Worm (Caenorhabditis elegans) whole organism, L1 larva: ENCODE measurements around the gene hrg-6.

ENCODE experiments used
- C16A3.4 ChIP-seq: fragments of 150-350 bp; optimal IDR thresholded peaks from 2 replicates; lab custom pipeline; 2014; ENCODE audit warnings: missing biosample characterization, missing genetic modification characterization
- aly-2 ChIP-seq: fragments of 150-350 bp; optimal IDR thresholded peaks from 2 replicates; lab custom pipeline; 2014; ENCODE audit warnings: missing biosample characterization, missing genetic modification characterization
- ama-1 ChIP-seq: fragments of 150-350 bp; optimal IDR thresholded peaks from 2 replicates; lab custom pipeline; 2014
- ceh-8 ChIP-seq: fragments of 200-800 bp; sonication (Bioruptor generic); optimal IDR thresholded peaks from 2 replicates; lab custom pipeline; 2018; ENCODE audit warnings: mild to moderate bottlenecking, missing genetic modification characterization, moderate library complexity, missing compliant biosample characterization
- ceh-82 ChIP-seq, 3 experiments: fragments of 150-350 bp in 1 of 3; sonication (generic microtip) in 2 of 3; optimal IDR thresholded peaks; 2 replicates each; lab custom pipeline; 2014 to 2017; ENCODE audit warnings: missing biosample characterization in 3 of 3, missing genetic modification characterization in 3 of 3
- ceh-90 ChIP-seq: sonication (generic microtip); optimal IDR thresholded peaks from 2 replicates; lab custom pipeline; 2016; ENCODE audit warnings: missing genetic modification characterization, missing compliant biosample characterization
- ces-1 ChIP-seq: fragments of 150-350 bp; optimal IDR thresholded peaks from 2 replicates; lab custom pipeline; 2014; ENCODE audit warnings: missing biosample characterization, missing genetic modification reagents, missing genetic modification characterization
- dsc-1 ChIP-seq: sonication (generic microtip); optimal IDR thresholded peaks from 2 replicates; lab custom pipeline; 2016; ENCODE audit warnings: mild to moderate bottlenecking, missing genetic modification characterization, missing compliant biosample characterization
- efl-1 ChIP-seq, 4 experiments: fragments of 150-350 bp; optimal IDR thresholded peaks in 3 of 4; peaks in 1 of 4; 1 replicate in 1 of 4; 2 replicates in 3 of 4; lab custom pipeline; 2014; ENCODE audit warnings: missing biosample characterization in 2 of 4, missing genetic modification characterization in 2 of 4, missing genetic modification reagents in 2 of 4
- elt-2 ChIP-seq: sonication (generic microtip); optimal IDR thresholded peaks from 2 replicates; lab custom pipeline; 2016; ENCODE audit warnings: missing genetic modification characterization, mild to moderate bottlenecking, inconsistent platforms, missing compliant biosample characterization, missing genetic modification reagents
- hlh-17 ChIP-seq: fragments of 200-800 bp; sonication (Bioruptor generic); optimal IDR thresholded peaks from 2 replicates; lab custom pipeline; 2018; ENCODE audit warnings: missing genetic modification characterization, mild to moderate bottlenecking, missing compliant biosample characterization, moderate library complexity, borderline replicate concordance
- jun-1 ChIP-seq: fragments of 150-350 bp; optimal IDR thresholded peaks from 2 replicates; lab custom pipeline; 2014; ENCODE audit warnings: missing biosample characterization, missing genetic modification reagents, missing genetic modification characterization
- lin-35 ChIP-seq, 2 experiments: fragments of 150-350 bp; optimal IDR thresholded peaks; 2 replicates each; lab custom pipeline; 2014; ENCODE audit warnings: missing biosample characterization in 2 of 2, missing genetic modification characterization in 2 of 2, missing genetic modification reagents in 2 of 2
- lir-3 ChIP-seq: sonication (generic microtip); optimal IDR thresholded peaks from 2 replicates; lab custom pipeline; 2016; ENCODE audit warnings: mild to moderate bottlenecking, missing genetic modification characterization, moderate library complexity, missing compliant biosample characterization; ENCODE audit not compliant: poor library complexity
- lsy-2 ChIP-seq, 2 experiments: fragments of 150-350 bp; optimal IDR thresholded peaks; 2 replicates each; lab custom pipeline; 2014; ENCODE audit warnings: missing biosample characterization in 2 of 2, missing genetic modification characterization in 2 of 2
- mab-9 ChIP-seq: fragments of 200-800 bp; sonication (Bioruptor generic); IDR thresholded peaks from 2 replicates; pipeline ENCODE4 v1.3.6; 2022; ENCODE audit warnings: missing genetic modification reagents, missing genetic modification characterization, missing compliant biosample characterization
- mef-2 ChIP-seq: fragments of 150-350 bp; optimal IDR thresholded peaks from 2 replicates; lab custom pipeline; 2014; ENCODE audit warnings: missing biosample characterization, missing genetic modification characterization
- nhr-11 ChIP-seq: fragments of 150-350 bp; optimal IDR thresholded peaks from 2 replicates; lab custom pipeline; 2014; ENCODE audit warnings: missing biosample characterization, missing genetic modification characterization
- nhr-19 ChIP-seq: fragments of 200-800 bp; sonication (Bioruptor generic); conservative IDR thresholded peaks from 2 replicates; pipeline ENCODE4 v1.3.6; 2022; ENCODE audit warnings: missing genetic modification characterization, missing compliant biosample characterization
- nhr-237 ChIP-seq: fragments of 150-350 bp; optimal IDR thresholded peaks from 2 replicates; lab custom pipeline; 2014; ENCODE audit warnings: missing biosample characterization, missing genetic modification characterization
- nhr-28 ChIP-seq: fragments of 150-350 bp; optimal IDR thresholded peaks from 2 replicates; lab custom pipeline; 2014; ENCODE audit warnings: missing biosample characterization, missing genetic modification characterization
- nhr-77 ChIP-seq: fragments of 150-350 bp; optimal IDR thresholded peaks from 2 replicates; lab custom pipeline; 2014; ENCODE audit warnings: missing biosample characterization, missing genetic modification characterization
- nhr-85 ChIP-seq: sonication (generic microtip); peaks from one replicate; lab custom pipeline; 2016; ENCODE audit warnings: missing genetic modification characterization, inconsistent platforms, missing compliant biosample characterization
- nhr-90 ChIP-seq: sonication (generic microtip); optimal IDR thresholded peaks from 2 replicates; lab custom pipeline; 2016; ENCODE audit warnings: mild to moderate bottlenecking, missing genetic modification characterization, missing compliant biosample characterization; ENCODE audit not compliant: poor library complexity
- pag-3 ChIP-seq: sonication (generic microtip); optimal IDR thresholded peaks from 2 replicates; lab custom pipeline; 2017; ENCODE audit warnings: missing genetic modification characterization, mild to moderate bottlenecking, missing compliant biosample characterization, antibody characterized with exemption, borderline replicate concordance; ENCODE audit not compliant: insufficient read depth
- pqm-1 ChIP-seq: sonication (generic microtip); optimal IDR thresholded peaks from 3 replicates; lab custom pipeline; 2017; ENCODE audit warnings: missing biosample characterization, missing genetic modification characterization
- rnt-1 ChIP-seq: sonication (generic microtip); optimal IDR thresholded peaks from 2 replicates; lab custom pipeline; 2016; ENCODE audit warnings: mild to moderate bottlenecking, missing genetic modification characterization, moderate library complexity, missing compliant biosample characterization
- skn-1 ChIP-seq: fragments of 150-350 bp; optimal IDR thresholded peaks from 2 replicates; lab custom pipeline; 2014; ENCODE audit warnings: missing biosample characterization, missing genetic modification characterization
- snpc-4 ChIP-seq: fragments of 150-350 bp; optimal IDR thresholded peaks from 2 replicates; lab custom pipeline; 2014; ENCODE audit warnings: missing biosample characterization, missing genetic modification characterization
- snu-23 ChIP-seq: sonication (generic microtip); optimal IDR thresholded peaks from 2 replicates; lab custom pipeline; 2016; ENCODE audit warnings: missing genetic modification characterization, missing compliant biosample characterization
- sox-4 ChIP-seq: sonication (generic microtip); optimal IDR thresholded peaks from 2 replicates; lab custom pipeline; 2016; ENCODE audit warnings: missing genetic modification characterization, missing compliant biosample characterization
- tlp-1 ChIP-seq: fragments of 150-350 bp; optimal IDR thresholded peaks from 2 replicates; lab custom pipeline; 2014; ENCODE audit warnings: missing biosample characterization, missing genetic modification characterization
- unc-62 ChIP-seq: fragments of 150-350 bp; optimal IDR thresholded peaks from 2 replicates; lab custom pipeline; 2014; ENCODE audit warnings: missing biosample characterization, missing genetic modification reagents, missing genetic modification characterization
- xbp-1 ChIP-seq: sonication (generic microtip); optimal IDR thresholded peaks from 2 replicates; lab custom pipeline; 2016; ENCODE audit warnings: missing genetic modification characterization, missing compliant biosample characterization
- ztf-4 ChIP-seq: fragments of 150-350 bp; optimal IDR thresholded peaks from 2 replicates; lab custom pipeline; 2014; ENCODE audit warnings: missing biosample characterization, missing genetic modification characterization

The hrg-6 gene

ce11 chrIV:11068314-11068713 is 35.9 kb downstream of the hrg-6 start (continued):
- TF ChIP-seq unc-62 (GFP tag; lab: Kevin White, UChicago) = peak; percentile 61
- peak; percentile 27 for TF ChIP-seq C16A3.4 (tag; lab: Kevin White, UChicago)
- no peak for TF ChIP-seq ces-1

DNA sequence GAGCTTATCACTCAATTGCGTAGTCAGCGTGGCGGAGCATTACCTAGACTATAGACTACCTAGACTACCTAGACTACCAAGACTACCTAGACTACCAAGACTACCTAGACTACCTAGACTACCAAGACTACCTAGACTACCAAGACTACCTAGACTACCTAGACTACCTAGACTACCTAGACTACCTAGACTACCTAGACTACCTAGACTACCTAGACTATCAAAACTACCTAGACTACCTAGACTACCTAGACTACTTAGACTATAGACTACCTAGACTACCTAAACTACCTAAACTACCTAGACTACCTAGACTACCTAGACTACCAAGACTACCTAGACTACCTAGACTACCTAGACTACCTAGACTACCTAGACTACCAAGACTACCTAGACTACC is 38.5 kb downstream of the hrg-6 start:
- TF ChIP-seq lir-3 (tag; lab: Kevin White, UChicago) = peak; percentile 57
- peak; percentile 68 for TF ChIP-seq nhr-237 (tag; lab: Kevin White, UChicago)
- TF ChIP-seq rnt-1 (tag; lab: Kevin White, UChicago) = peak; percentile 71

DNA sequence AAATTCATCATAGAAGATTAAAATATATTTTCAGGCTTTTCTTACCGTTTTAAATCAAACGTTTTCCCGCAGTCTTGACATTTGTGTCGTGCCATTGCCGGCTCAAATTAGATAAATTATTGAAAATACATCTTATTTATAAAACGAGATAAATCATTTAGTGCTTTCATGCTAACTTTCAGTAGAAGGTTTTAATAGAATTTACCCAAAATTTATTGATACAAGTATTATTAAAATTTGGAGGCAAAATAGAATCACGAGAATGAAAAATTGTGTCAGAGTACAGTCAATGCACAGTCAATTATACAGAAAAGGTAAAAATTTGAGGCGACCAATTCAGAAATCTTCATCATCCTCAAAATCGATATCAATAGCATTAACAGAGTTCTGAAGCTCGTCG is 46.1 kb downstream of the hrg-6 start, which contains the start of gene Y5F2A.4:
Gene Y5F2A.4 (minus strand): TSS at position 101 of the 400 bp plus-strand sequence.
- TF ChIP-seq nhr-19 (GFP tag; lab: Robert Waterston, UW) = no peak
- TF ChIP-seq skn-1 (tag; lab: Kevin White, UChicago) = no peak
- no peak for TF ChIP-seq lsy-2 (tag; optimal IDR thresholded peaks at IDR 0.05; lab: Kevin White, UChicago)
- no peak for TF ChIP-seq lin-35 (GFP tag; optimal IDR thresholded peaks at IDR 0.05; lab: Kevin White, UChicago)
- TF ChIP-seq elt-2 (tag; lab: Kevin White, UChicago) = no peak
- no peak for TF ChIP-seq lir-3 (tag; lab: Kevin White, UChicago)
- TF ChIP-seq nhr-77 (tag; lab: Kevin White, UChicago) = no peak
- no peak for TF ChIP-seq aly-2 (tag; lab: Kevin White, UChicago)
- no peak for TF ChIP-seq nhr-28 (tag; lab: Kevin White, UChicago)
- no peak for TF ChIP-seq pqm-1 (tag; lab: Kevin White, UChicago)
- TF ChIP-seq jun-1 (tag; lab: Kevin White, UChicago) = no peak
- no peak for TF ChIP-seq ceh-90 (tag; lab: Kevin White, UChicago)
- no peak for TF ChIP-seq nhr-11 (tag; lab: Kevin White, UChicago)
- TF ChIP-seq rnt-1 (tag; lab: Kevin White, UChicago) = no peak
- no peak for TF ChIP-seq snpc-4
- TF ChIP-seq snu-23 (GFP tag; lab: Kevin White, UChicago) = no peak
- TF ChIP-seq hlh-17 (GFP tag; lab: Kevin White, UChicago) = no peak
- TF ChIP-seq, all 84 proteins: peak for 0

ce11 chrIV:11080823-11081285 is 48.5 kb downstream of the hrg-6 start, which contains the start of gene atg-7:
TSS of gene atg-7 (minus strand) at chrIV:11081055.
- TF ChIP-seq ztf-4 (tag; lab: Kevin White, UChicago) (peak; percentile 12), ceh-82 (tag; optimal IDR thresholded peaks at IDR 0.05; lab: Kevin White, UChicago) (no peak), ama-1 (lab: Kevin White, UChicago) (peak; percentile 90), rnt-1 (tag; lab: Kevin White, UChicago) (peak; percentile 10), dsc-1 (peak; percentile 25), pag-3 (no peak), nhr-237 (tag; lab: Kevin White, UChicago) (no peak), tlp-1 (no peak), sox-4 (tag; lab: Kevin White, UChicago) (no peak), xbp-1 (tag; lab: Kevin White, UChicago) (peak; percentile 14), lir-3 (tag; lab: Kevin White, UChicago) (peak; percentile 13), mef-2 (tag; lab: Kevin White, UChicago) (no peak), aly-2 (tag; lab: Kevin White, UChicago) (peak; percentile 22), efl-1 (optimal IDR thresholded peaks at IDR 0.05; lab: Kevin White, UChicago) (peak; percentile 6 to 7), efl-1 (GFP tag; optimal IDR thresholded peaks at IDR 0.05 in 1 of 2; lab: Kevin White, UChicago) (peak in 1 of 2 experiments; percentile 67), ceh-8 (GFP tag; lab: Kevin White, UChicago) (peak; percentile 21), lsy-2 (tag; optimal IDR thresholded peaks at IDR 0.05; lab: Kevin White, UChicago) (peak in 1 of 2 experiments; percentile 4), nhr-90 (tag; lab: Kevin White, UChicago) (peak; percentile 5), nhr-85 (tag; lab: Kevin White, UChicago) (peak; percentile 69), elt-2 (tag; lab: Kevin White, UChicago) (no peak), mab-9 (GFP tag; lab: Robert Waterston, UW) (no peak), snu-23 (GFP tag; lab: Kevin White, UChicago) (peak; percentile 9)
